Worm (Caenorhabditis elegans) whole organism, young adult: ENCODE results near the gene Y75B8A.19.

Experiments used
- B0019.2 ChIP-seq: fragments of 200-800 bp; sonication (Bioruptor generic); conservative IDR thresholded peaks from 2 replicates; pipeline ENCODE4 v1.3.6; 2022; ENCODE audit warnings: missing genetic modification reagents, missing genetic modification characterization, missing compliant biosample characterization
- D2030.7 ChIP-seq: fragments of 200-800 bp; sonication (Bioruptor generic); IDR thresholded peaks from 2 replicates; pipeline ENCODE4 v1.3.6; 2022; ENCODE audit warnings: missing genetic modification reagents, missing genetic modification characterization, missing compliant biosample characterization
- F23B12.7 ChIP-seq: sonication (generic microtip); optimal IDR thresholded peaks from 2 replicates; lab custom pipeline; 2017; ENCODE audit warnings: missing genetic modification characterization, mild to moderate bottlenecking, missing compliant biosample characterization, antibody characterized with exemption, moderate library complexity; ENCODE audit not compliant: insufficient read depth
- F55B11.4 ChIP-seq: sonication (generic microtip); optimal IDR thresholded peaks from 2 replicates; lab custom pipeline; 2016; ENCODE audit warnings: missing compliant biosample characterization, missing genetic modification characterization, borderline replicate concordance; ENCODE audit not compliant: insufficient read depth
- F57A8.1 ChIP-seq: fragments of 200-800 bp; sonication (Bioruptor generic); optimal IDR thresholded peaks from 2 replicates; lab custom pipeline; 2018; ENCODE audit warnings: mild to moderate bottlenecking, missing genetic modification characterization, moderate library complexity, missing compliant biosample characterization
- K12H6.12 ChIP-seq: fragments of 200-800 bp; sonication (Bioruptor generic); optimal IDR thresholded peaks from 2 replicates; lab custom pipeline; 2018; ENCODE audit warnings: mild to moderate bottlenecking, missing genetic modification characterization, missing compliant biosample characterization
- Y53G8AR.9 ChIP-seq: fragments of 200-800 bp; sonication (Bioruptor generic); conservative IDR thresholded peaks from 2 replicates; pipeline ENCODE4 v1.3.6; 2022; ENCODE audit warnings: missing genetic modification reagents, missing genetic modification characterization, missing compliant biosample characterization
- Y56A3A.18 ChIP-seq: fragments of 200-800 bp; sonication (Bioruptor generic); IDR thresholded peaks from 2 replicates; pipeline ENCODE4 v1.3.6; 2022; ENCODE audit warnings: missing genetic modification reagents, missing genetic modification characterization, missing compliant biosample characterization
- Y67H2A.10 ChIP-seq: fragments of 200-800 bp; sonication (Bioruptor generic); conservative IDR thresholded peaks from 2 replicates; pipeline ENCODE4 v1.3.6; 2022; ENCODE audit warnings: missing genetic modification reagents, missing genetic modification characterization, missing compliant biosample characterization
- akir-1 ChIP-seq: fragments of 200-800 bp; sonication (Bioruptor generic); optimal IDR thresholded peaks from 2 replicates; lab custom pipeline; 2018; ENCODE audit warnings: mild to moderate bottlenecking, missing genetic modification characterization, moderate library complexity, missing compliant biosample characterization
- ama-1 ChIP-seq, 3 experiments: fragments of 150-350 bp in 1 of 3; sonication (generic microtip) in 2 of 3; optimal IDR thresholded peaks; 2 replicates each; lab custom pipeline; 2014 to 2018; ENCODE audit warnings: missing biosample characterization in 2 of 3, missing genetic modification characterization in 2 of 3, missing genetic modification reagents in 2 of 3
- aptf-2 ChIP-seq: fragments of 200-800 bp; sonication (Bioruptor generic); conservative IDR thresholded peaks from 2 replicates; pipeline ENCODE4 v1.3.6; 2022; ENCODE audit warnings: missing genetic modification reagents, missing genetic modification characterization, missing compliant biosample characterization
- aptf-3 ChIP-seq: fragments of 200-800 bp; sonication (Bioruptor generic); IDR thresholded peaks from 2 replicates; pipeline ENCODE4 v1.3.6; 2022; ENCODE audit warnings: missing genetic modification characterization, missing compliant biosample characterization
- atf-7 ChIP-seq: sonication (generic microtip); optimal IDR thresholded peaks from 2 replicates; lab custom pipeline; 2017; ENCODE audit warnings: mild to moderate bottlenecking, missing genetic modification characterization, missing compliant biosample characterization
- attf-5 ChIP-seq: fragments of 200-800 bp; sonication (Bioruptor generic); optimal IDR thresholded peaks from 2 replicates; lab custom pipeline; 2018; ENCODE audit warnings: mild to moderate bottlenecking, missing genetic modification characterization, missing compliant biosample characterization
- cebp-2 ChIP-seq: fragments of 200-800 bp; sonication (Bioruptor generic); IDR thresholded peaks from 2 replicates; pipeline ENCODE4 v1.3.6; 2022; ENCODE audit warnings: missing genetic modification characterization, missing compliant biosample characterization
- ceh-27 ChIP-seq: fragments of 200-800 bp; sonication (Bioruptor generic); optimal IDR thresholded peaks from 2 replicates; lab custom pipeline; 2018; ENCODE audit warnings: mild to moderate bottlenecking, missing genetic modification characterization, moderate library complexity, missing compliant biosample characterization
- ceh-58 ChIP-seq: fragments of 200-800 bp; sonication (Bioruptor generic); IDR thresholded peaks from 2 replicates; pipeline ENCODE4 v1.3.6; 2022; ENCODE audit warnings: missing genetic modification characterization, missing compliant biosample characterization
- ceh-79 ChIP-seq: sonication (generic microtip); optimal IDR thresholded peaks from 2 replicates; lab custom pipeline; 2017; ENCODE audit warnings: mild to moderate bottlenecking, missing genetic modification characterization, missing compliant biosample characterization
- dox-1 ChIP-seq: fragments of 200-800 bp; sonication (Bioruptor generic); IDR thresholded peaks from 2 replicates; pipeline ENCODE4 v1.3.6; 2022; ENCODE audit warnings: missing genetic modification reagents, missing genetic modification characterization, missing compliant biosample characterization
- efl-1 ChIP-seq: fragments of 150-350 bp; optimal IDR thresholded peaks from 2 replicates; lab custom pipeline; 2014; ENCODE audit warnings: missing biosample characterization, missing genetic modification reagents, missing genetic modification characterization
- gei-17 ChIP-seq: fragments of 200-800 bp; sonication (Bioruptor generic); optimal IDR thresholded peaks from 2 replicates; lab custom pipeline; 2018; ENCODE audit warnings: mild to moderate bottlenecking, missing genetic modification characterization, missing compliant biosample characterization
- hmg-1.2 ChIP-seq: fragments of 200-800 bp; sonication (Bioruptor generic); IDR thresholded peaks from 2 replicates; pipeline ENCODE4 v1.3.6; 2022; ENCODE audit warnings: missing genetic modification reagents, missing genetic modification characterization, missing compliant biosample characterization
- let-607 ChIP-seq, 2 experiments: fragments of 200-800 bp in 1 of 2; sonication (Bioruptor generic) in 1 of 2; sonication (generic microtip) in 1 of 2; optimal IDR thresholded peaks; 2 replicates each; lab custom pipeline; 2016 to 2018; ENCODE audit warnings: mild to moderate bottlenecking in 2 of 2, missing compliant biosample characterization in 2 of 2, missing genetic modification characterization in 2 of 2, moderate library complexity in 2 of 2, missing genotype in 1 of 2
- lin-40 ChIP-seq: sonication (generic microtip); optimal IDR thresholded peaks from 2 replicates; lab custom pipeline; 2016; ENCODE audit warnings: missing genetic modification characterization, mild to moderate bottlenecking, missing compliant biosample characterization, missing genotype, missing genetic modification reagents
- lin-54 ChIP-seq: fragments of 200-800 bp; sonication (Bioruptor generic); optimal IDR thresholded peaks from 2 replicates; lab custom pipeline; 2018; ENCODE audit warnings: mild to moderate bottlenecking, missing genetic modification characterization, missing compliant biosample characterization
- lsy-27 ChIP-seq: sonication (generic microtip); optimal IDR thresholded peaks from 2 replicates; lab custom pipeline; 2017; ENCODE audit warnings: missing genetic modification characterization, mild to moderate bottlenecking, missing compliant biosample characterization, antibody characterized with exemption, missing genotype, borderline replicate concordance; ENCODE audit not compliant: insufficient read depth
- madf-10 ChIP-seq: sonication (generic microtip); optimal IDR thresholded peaks from 2 replicates; lab custom pipeline; 2016; ENCODE audit warnings: mild to moderate bottlenecking, missing genetic modification characterization, missing compliant biosample characterization
- madf-3 ChIP-seq: fragments of 200-800 bp; sonication (Bioruptor generic); IDR thresholded peaks from 2 replicates; pipeline ENCODE4 v1.3.6; 2022; ENCODE audit warnings: missing genetic modification reagents, missing genetic modification characterization, missing compliant biosample characterization
- mcd-1 ChIP-seq: fragments of 200-800 bp; sonication (Bioruptor generic); IDR thresholded peaks from 2 replicates; pipeline ENCODE4 v1.3.6; 2022; ENCODE audit warnings: missing genetic modification reagents, missing genetic modification characterization, missing compliant biosample characterization
- mes-4 ChIP-seq: sonication (generic microtip); optimal IDR thresholded peaks from 2 replicates; lab custom pipeline; 2016; ENCODE audit warnings: missing genotype, missing genetic modification characterization, missing compliant biosample characterization
- nfya-2 ChIP-seq: fragments of 200-800 bp; sonication (Bioruptor generic); IDR thresholded peaks from 2 replicates; pipeline ENCODE4 v1.3.6; 2022; ENCODE audit warnings: missing genetic modification reagents, missing genetic modification characterization, missing compliant biosample characterization
- nfyb-1 ChIP-seq: fragments of 200-800 bp; sonication (Bioruptor generic); IDR thresholded peaks from 2 replicates; pipeline ENCODE4 v1.3.6; 2022; ENCODE audit warnings: missing genetic modification reagents, missing genetic modification characterization, missing compliant biosample characterization
- nhr-120 ChIP-seq: fragments of 200-800 bp; sonication (Bioruptor generic); IDR thresholded peaks from 2 replicates; pipeline ENCODE4 v1.3.6; 2022; ENCODE audit warnings: missing genetic modification characterization, missing compliant biosample characterization
- nhr-80 ChIP-seq: sonication (generic microtip); optimal IDR thresholded peaks from 2 replicates; lab custom pipeline; 2016; ENCODE audit warnings: missing genetic modification characterization, missing compliant biosample characterization
- nhr-90 ChIP-seq: sonication (generic microtip); optimal IDR thresholded peaks from 2 replicates; lab custom pipeline; 2016; ENCODE audit warnings: missing genotype, mild to moderate bottlenecking, missing genetic modification characterization, missing compliant biosample characterization
- pbrm-1 ChIP-seq: fragments of 200-800 bp; sonication (Bioruptor generic); IDR thresholded peaks from 2 replicates; pipeline ENCODE4 v1.3.6; 2022; ENCODE audit warnings: missing genetic modification reagents, missing genetic modification characterization, missing compliant biosample characterization
- rcor-1 ChIP-seq: fragments of 200-800 bp; sonication (Bioruptor generic); IDR thresholded peaks from 2 replicates; pipeline ENCODE4 v1.3.6; 2022; ENCODE audit warnings: missing genetic modification reagents, missing genetic modification characterization, missing compliant biosample characterization
- repo-1 ChIP-seq: sonication (generic microtip); optimal IDR thresholded peaks from 2 replicates; lab custom pipeline; 2017; ENCODE audit warnings: mild to moderate bottlenecking, missing genetic modification characterization, missing compliant biosample characterization
- sea-2 ChIP-seq: fragments of 200-800 bp; sonication (Bioruptor generic); IDR thresholded peaks from 2 replicates; pipeline ENCODE4 v1.3.6; 2022; ENCODE audit warnings: missing genetic modification characterization, missing compliant biosample characterization
- snpc-3.4 ChIP-seq: sonication (generic microtip); optimal IDR thresholded peaks from 2 replicates; lab custom pipeline; 2017; ENCODE audit warnings: missing genetic modification characterization, mild to moderate bottlenecking, missing compliant biosample characterization, antibody characterized with exemption, moderate library complexity, missing genotype, missing genetic modification reagents
- tbx-9 ChIP-seq: sonication (generic microtip); optimal IDR thresholded peaks from 2 replicates; lab custom pipeline; 2016; ENCODE audit warnings: borderline replicate concordance, missing genetic modification characterization, inconsistent platforms, missing compliant biosample characterization
- unc-62 ChIP-seq: fragments of 150-350 bp; optimal IDR thresholded peaks from 2 replicates; lab custom pipeline; 2014; ENCODE audit warnings: missing biosample characterization, missing genetic modification reagents, missing genetic modification characterization
- xnd-1 ChIP-seq: sonication (generic microtip); optimal IDR thresholded peaks from 2 replicates; lab custom pipeline; 2016; ENCODE audit warnings: missing genotype, missing genetic modification reagents, missing genetic modification characterization, missing compliant biosample characterization
- ztf-18 ChIP-seq: sonication (generic microtip); optimal IDR thresholded peaks from 2 replicates; lab custom pipeline; 2016; ENCODE audit warnings: missing genotype, mild to moderate bottlenecking, missing genetic modification characterization, missing compliant biosample characterization
- ztf-22 ChIP-seq: fragments of 200-800 bp; sonication (Bioruptor generic); optimal IDR thresholded peaks from 2 replicates; lab custom pipeline; 2018; ENCODE audit warnings: mild to moderate bottlenecking, missing genetic modification characterization, moderate library complexity, missing compliant biosample characterization
- ztf-26 ChIP-seq: sonication (generic microtip); optimal IDR thresholded peaks from 2 replicates; lab custom pipeline; 2017; ENCODE audit warnings: missing genetic modification characterization, missing compliant biosample characterization
- ztf-3 ChIP-seq: fragments of 200-800 bp; sonication (Bioruptor generic); optimal IDR thresholded peaks from 2 replicates; lab custom pipeline; 2018; ENCODE audit warnings: mild to moderate bottlenecking, missing genetic modification characterization, missing compliant biosample characterization

The Y75B8A.19 gene

ce11 chrIII:12273598-12274090, 47.2 kb downstream of the Y75B8A.19 start, which contains the start of the genes Y75B8A.24 and Y75B8A.25 (continued):
- peak; percentile 69 for TF ChIP-seq lin-54 (GFP tag; lab: Kevin White, UChicago)
- peak; percentile 38 for TF ChIP-seq ceh-27 (GFP tag; lab: Kevin White, UChicago)
- TF ChIP-seq ztf-26: no peak
- no peak for TF ChIP-seq ztf-22 (GFP tag; lab: Kevin White, UChicago)
- no peak for TF ChIP-seq ama-1 (optimal IDR thresholded peaks at IDR 0.05; lab: Kevin White, UChicago)
- TF ChIP-seq ama-1 (GFP tag; optimal IDR thresholded peaks at IDR 0.05; lab: Kevin White, UChicago): no peak
- TF ChIP-seq ztf-18 (tag; lab: Kevin White, UChicago): no peak
- TF ChIP-seq atf-7: no peak
- TF ChIP-seq ceh-58 (GFP tag; lab: Robert Waterston, UW): no peak
- TF ChIP-seq D2030.7 (GFP tag; lab: Robert Waterston, UW): peak; percentile 54; the same call in 1 of the 2 replicates
- TF ChIP-seq madf-3 (GFP tag; lab: Robert Waterston, UW): 0 out of 2 replicates have a peak, but pooled peaks have one; percentile 62
- TF ChIP-seq akir-1: no peak
- peak; percentile 25 for TF ChIP-seq xnd-1 (tag; lab: Kevin White, UChicago)
- no peak for TF ChIP-seq cebp-2 (GFP tag; lab: Robert Waterston, UW)
- peak; percentile 98 for TF ChIP-seq hmg-1.2 (GFP tag; lab: Robert Waterston, UW)
- TF ChIP-seq nfyb-1: peak; percentile 74
- no peak for TF ChIP-seq nhr-120 (GFP tag; lab: Robert Waterston, UW)
- no peak for TF ChIP-seq ceh-79 (tag; lab: Kevin White, UChicago)
- no peak for TF ChIP-seq ztf-3 (GFP tag; lab: Kevin White, UChicago)
- no peak for TF ChIP-seq F55B11.4 (tag; lab: Kevin White, UChicago)
- no peak for TF ChIP-seq nhr-90
- TF ChIP-seq repo-1 (tag; lab: Kevin White, UChicago): no peak
- no peak for TF ChIP-seq Y56A3A.18
- TF ChIP-seq Y67H2A.10 (GFP tag; lab: Robert Waterston, UW): no peak
- TF ChIP-seq unc-62 (GFP tag; lab: Kevin White, UChicago): no peak
- no peak for TF ChIP-seq tbx-9 (tag; lab: Kevin White, UChicago)
- no peak for TF ChIP-seq aptf-3 (GFP tag; lab: Robert Waterston, UW)
- no peak for TF ChIP-seq F23B12.7 (tag; lab: Kevin White, UChicago)
- no peak for TF ChIP-seq nhr-80 (tag; lab: Kevin White, UChicago)
- TF ChIP-seq nfya-2 (GFP tag; lab: Robert Waterston, UW): no peak
- peak; percentile 9 for TF ChIP-seq efl-1
- peak; percentile 66 for TF ChIP-seq rcor-1 (GFP tag; lab: Robert Waterston, UW)
- peak; percentile 9 for TF ChIP-seq attf-5 (GFP tag; lab: Kevin White, UChicago)
- no peak for TF ChIP-seq F57A8.1 (GFP tag; lab: Kevin White, UChicago)
- TF ChIP-seq gei-17 (GFP tag; lab: Kevin White, UChicago): no peak
- peak; percentile 71; the same call in 1 of the 2 replicates for TF ChIP-seq pbrm-1
- peak; percentile 26 for TF ChIP-seq snpc-3.4
- TF ChIP-seq dox-1 (GFP tag; lab: Robert Waterston, UW): peak; percentile 70
- TF ChIP-seq lin-40 (tag; lab: Kevin White, UChicago): no peak
- TF ChIP-seq Y53G8AR.9: 0 out of 2 replicates have a peak, but pooled peaks have one; percentile 37
- TF ChIP-seq B0019.2: no peak
- no peak for TF ChIP-seq K12H6.12 (tag; lab: Kevin White, UChicago)
- TF ChIP-seq madf-10: peak; percentile 44
- no peak for TF ChIP-seq mes-4 (tag; lab: Kevin White, UChicago)
- TF ChIP-seq lsy-27 (tag; lab: Kevin White, UChicago): no peak
- TF ChIP-seq mcd-1 (GFP tag; lab: Robert Waterston, UW): peak; percentile 81
- TF ChIP-seq aptf-2 (GFP tag; lab: Robert Waterston, UW): no peak
- peak in 1 of 2 experiments; percentile 31 for TF ChIP-seq let-607 (tag; optimal IDR thresholded peaks at IDR 0.05; lab: Kevin White, UChicago)
- no peak for TF ChIP-seq sea-2 (GFP tag; lab: Robert Waterston, UW)
